Worm (Caenorhabditis elegans) whole organism, L1 larva: ENCODE data around the gene abu-14.

Source experiments
- C16A3.4 ChIP-seq: fragments of 150-350 bp; optimal IDR thresholded peaks from 2 replicates; lab custom pipeline; 2014; ENCODE audit warnings: missing biosample characterization, missing genetic modification characterization
- C34B4.2 ChIP-seq: sonication (generic microtip); optimal IDR thresholded peaks from 2 replicates; lab custom pipeline; 2017; ENCODE audit warnings: mild to moderate bottlenecking, missing genetic modification characterization, missing compliant biosample characterization
- alr-1 ChIP-seq: fragments of 200-800 bp; sonication (Bioruptor generic); optimal IDR thresholded peaks from 2 replicates; lab custom pipeline; 2018; ENCODE audit warnings: borderline replicate concordance, mild to moderate bottlenecking, missing genetic modification characterization, missing compliant biosample characterization
- aly-2 ChIP-seq: fragments of 150-350 bp; optimal IDR thresholded peaks from 2 replicates; lab custom pipeline; 2014; ENCODE audit warnings: missing biosample characterization, missing genetic modification characterization
- ama-1 ChIP-seq: fragments of 150-350 bp; optimal IDR thresholded peaks from 2 replicates; lab custom pipeline; 2014
- ceh-82 ChIP-seq, 3 experiments: fragments of 150-350 bp in 1 of 3; sonication (generic microtip) in 2 of 3; optimal IDR thresholded peaks; 2 replicates each; lab custom pipeline; 2014 to 2017; ENCODE audit warnings: missing biosample characterization in 3 of 3, missing genetic modification characterization in 3 of 3
- ceh-88 ChIP-seq: fragments of 200-800 bp; sonication (Bioruptor generic); IDR thresholded peaks from 2 replicates; pipeline ENCODE4 v1.3.6; 2022; ENCODE audit warnings: missing genetic modification characterization, missing compliant biosample characterization
- dpl-1 ChIP-seq, 3 experiments: fragments of 150-350 bp in 2 of 3; sonication (generic microtip) in 1 of 3; optimal IDR thresholded peaks; 2 replicates each; lab custom pipeline; 2014 to 2017; ENCODE audit warnings: missing biosample characterization in 3 of 3, missing genetic modification characterization in 3 of 3, missing genetic modification reagents in 3 of 3
- efl-1 ChIP-seq, 4 experiments: fragments of 150-350 bp; optimal IDR thresholded peaks in 3 of 4; peaks in 1 of 4; 1 replicate in 1 of 4; 2 replicates in 3 of 4; lab custom pipeline; 2014; ENCODE audit warnings: missing biosample characterization in 2 of 4, missing genetic modification characterization in 2 of 4, missing genetic modification reagents in 2 of 4
- efl-3 ChIP-seq: fragments of 200-800 bp; sonication (Bioruptor generic); optimal IDR thresholded peaks from 2 replicates; lab custom pipeline; 2018; ENCODE audit warnings: mild to moderate bottlenecking, missing genetic modification characterization, missing compliant biosample characterization
- egl-27 ChIP-seq, 2 experiments: fragments of 150-350 bp in 1 of 2; sonication (generic microtip); optimal IDR thresholded peaks; 3 replicates each; lab custom pipeline; 2017 to 2018; ENCODE audit warnings: missing biosample characterization in 2 of 2, missing genetic modification characterization in 2 of 2, missing genetic modification reagents in 2 of 2
- elt-3 ChIP-seq, 6 experiments: fragments of 150-350 bp in 1 of 6; sonication (generic microtip); optimal IDR thresholded peaks; 2 replicates each; lab custom pipeline; 2017 to 2018; ENCODE audit warnings: missing biosample characterization in 6 of 6, missing genetic modification characterization in 6 of 6, inconsistent platforms in 1 of 6
- fkh-4 ChIP-seq: sonication (generic microtip); optimal IDR thresholded peaks from 2 replicates; lab custom pipeline; 2016; ENCODE audit warnings: missing compliant biosample characterization, missing genetic modification characterization, borderline replicate concordance
- fos-1 ChIP-seq: fragments of 150-350 bp; optimal IDR thresholded peaks from 2 replicates; lab custom pipeline; 2014; ENCODE audit warnings: missing biosample characterization, missing genetic modification characterization
- irx-1 ChIP-seq: sonication (generic microtip); optimal IDR thresholded peaks from 2 replicates; lab custom pipeline; 2016; ENCODE audit warnings: missing genetic modification characterization, missing compliant biosample characterization
- isw-1 ChIP-seq: fragments of 200-800 bp; sonication (Bioruptor generic); IDR thresholded peaks from 2 replicates; pipeline ENCODE4 v1.3.6; 2022; ENCODE audit warnings: missing genetic modification characterization, missing compliant biosample characterization
- jun-1 ChIP-seq: fragments of 150-350 bp; optimal IDR thresholded peaks from 2 replicates; lab custom pipeline; 2014; ENCODE audit warnings: missing biosample characterization, missing genetic modification reagents, missing genetic modification characterization
- lin-13 ChIP-seq: fragments of 150-350 bp; optimal IDR thresholded peaks from 2 replicates; lab custom pipeline; 2014; ENCODE audit warnings: missing biosample characterization, missing genetic modification reagents, missing genetic modification characterization
- lin-14 ChIP-seq: fragments of 200-800 bp; sonication (Bioruptor generic); optimal IDR thresholded peaks from 2 replicates; lab custom pipeline; 2018; ENCODE audit warnings: mild to moderate bottlenecking, missing genetic modification characterization, moderate library complexity, missing compliant biosample characterization
- lin-35 ChIP-seq, 2 experiments: fragments of 150-350 bp; optimal IDR thresholded peaks; 2 replicates each; lab custom pipeline; 2014; ENCODE audit warnings: missing biosample characterization in 2 of 2, missing genetic modification characterization in 2 of 2, missing genetic modification reagents in 2 of 2
- lin-39 ChIP-seq: fragments of 150-350 bp; optimal IDR thresholded peaks from 2 replicates; lab custom pipeline; 2014; ENCODE audit warnings: missing biosample characterization, missing genetic modification reagents, missing genetic modification characterization
- lir-3 ChIP-seq: sonication (generic microtip); optimal IDR thresholded peaks from 2 replicates; lab custom pipeline; 2016; ENCODE audit warnings: mild to moderate bottlenecking, missing genetic modification characterization, moderate library complexity, missing compliant biosample characterization; ENCODE audit not compliant: poor library complexity
- lsy-2 ChIP-seq, 2 experiments: fragments of 150-350 bp; optimal IDR thresholded peaks; 2 replicates each; lab custom pipeline; 2014; ENCODE audit warnings: missing biosample characterization in 2 of 2, missing genetic modification characterization in 2 of 2
- mep-1 ChIP-seq: fragments of 150-350 bp; optimal IDR thresholded peaks from 2 replicates; lab custom pipeline; 2014; ENCODE audit warnings: missing biosample characterization, missing genetic modification characterization
- nhr-11 ChIP-seq: fragments of 150-350 bp; optimal IDR thresholded peaks from 2 replicates; lab custom pipeline; 2014; ENCODE audit warnings: missing biosample characterization, missing genetic modification characterization
- nhr-12 ChIP-seq: sonication (generic microtip); optimal IDR thresholded peaks from 2 replicates; lab custom pipeline; 2017; ENCODE audit warnings: missing biosample characterization, missing genetic modification characterization
- nhr-20 ChIP-seq: sonication (generic microtip); optimal IDR thresholded peaks from 2 replicates; lab custom pipeline; 2016; ENCODE audit warnings: mild to moderate bottlenecking, missing genetic modification characterization, missing compliant biosample characterization
- nhr-237 ChIP-seq: fragments of 150-350 bp; optimal IDR thresholded peaks from 2 replicates; lab custom pipeline; 2014; ENCODE audit warnings: missing biosample characterization, missing genetic modification characterization
- nhr-71 ChIP-seq: sonication (generic microtip); optimal IDR thresholded peaks from 2 replicates; lab custom pipeline; 2016; ENCODE audit warnings: mild to moderate bottlenecking, missing genetic modification characterization, moderate library complexity, missing compliant biosample characterization
- nhr-76 ChIP-seq: sonication (generic microtip); optimal IDR thresholded peaks from 2 replicates; lab custom pipeline; 2017; ENCODE audit warnings: missing biosample characterization, missing genetic modification characterization
- nhr-85 ChIP-seq: sonication (generic microtip); peaks from one replicate; lab custom pipeline; 2016; ENCODE audit warnings: missing genetic modification characterization, inconsistent platforms, missing compliant biosample characterization
- nhr-90 ChIP-seq: sonication (generic microtip); optimal IDR thresholded peaks from 2 replicates; lab custom pipeline; 2016; ENCODE audit warnings: mild to moderate bottlenecking, missing genetic modification characterization, missing compliant biosample characterization; ENCODE audit not compliant: poor library complexity
- pax-3 ChIP-seq: fragments of 200-800 bp; sonication (Bioruptor generic); optimal IDR thresholded peaks from 2 replicates; lab custom pipeline; 2018; ENCODE audit warnings: mild to moderate bottlenecking, missing genetic modification characterization, moderate library complexity, missing compliant biosample characterization
- snpc-4 ChIP-seq: fragments of 150-350 bp; optimal IDR thresholded peaks from 2 replicates; lab custom pipeline; 2014; ENCODE audit warnings: missing biosample characterization, missing genetic modification characterization
- sox-4 ChIP-seq: sonication (generic microtip); optimal IDR thresholded peaks from 2 replicates; lab custom pipeline; 2016; ENCODE audit warnings: missing genetic modification characterization, missing compliant biosample characterization
- sptf-1 ChIP-seq: fragments of 150-350 bp; optimal IDR thresholded peaks from 2 replicates; lab custom pipeline; 2014; ENCODE audit warnings: missing biosample characterization, missing genetic modification characterization
- sup-37 ChIP-seq: fragments of 200-800 bp; sonication (Bioruptor generic); optimal IDR thresholded peaks from 2 replicates; lab custom pipeline; 2018; ENCODE audit warnings: mild to moderate bottlenecking, missing genetic modification characterization, missing compliant biosample characterization
- swsn-7 ChIP-seq: sonication (generic microtip); optimal IDR thresholded peaks from 2 replicates; lab custom pipeline; 2016; ENCODE audit warnings: missing genetic modification characterization, missing compliant biosample characterization
- unc-130 ChIP-seq: fragments of 150-350 bp; optimal IDR thresholded peaks from 2 replicates; lab custom pipeline; 2017; ENCODE audit warnings: missing biosample characterization, missing genetic modification characterization, inconsistent platforms
- unc-86 ChIP-seq: sonication (generic microtip); optimal IDR thresholded peaks from 2 replicates; lab custom pipeline; 2016; ENCODE audit warnings: missing genetic modification characterization, missing compliant biosample characterization
- vab-15 ChIP-seq: sonication (generic microtip); optimal IDR thresholded peaks from 2 replicates; lab custom pipeline; 2017; ENCODE audit warnings: missing genotype, mild to moderate bottlenecking, missing genetic modification characterization, missing compliant biosample characterization
- xbp-1 ChIP-seq: sonication (generic microtip); optimal IDR thresholded peaks from 2 replicates; lab custom pipeline; 2016; ENCODE audit warnings: missing genetic modification characterization, missing compliant biosample characterization
- zag-1 ChIP-seq: fragments of 150-350 bp; optimal IDR thresholded peaks from 2 replicates; lab custom pipeline; 2014; ENCODE audit warnings: missing biosample characterization, missing genetic modification characterization
- ztf-11 ChIP-seq, 2 experiments: sonication (generic microtip); optimal IDR thresholded peaks; 2 replicates each; lab custom pipeline; 2016 to 2017; ENCODE audit warnings: missing genetic modification characterization in 2 of 2, missing biosample characterization in 1 of 2, missing compliant biosample characterization in 1 of 2
- ztf-4 ChIP-seq: fragments of 150-350 bp; optimal IDR thresholded peaks from 2 replicates; lab custom pipeline; 2014; ENCODE audit warnings: missing biosample characterization, missing genetic modification characterization

Gene abu-14

DNA sequence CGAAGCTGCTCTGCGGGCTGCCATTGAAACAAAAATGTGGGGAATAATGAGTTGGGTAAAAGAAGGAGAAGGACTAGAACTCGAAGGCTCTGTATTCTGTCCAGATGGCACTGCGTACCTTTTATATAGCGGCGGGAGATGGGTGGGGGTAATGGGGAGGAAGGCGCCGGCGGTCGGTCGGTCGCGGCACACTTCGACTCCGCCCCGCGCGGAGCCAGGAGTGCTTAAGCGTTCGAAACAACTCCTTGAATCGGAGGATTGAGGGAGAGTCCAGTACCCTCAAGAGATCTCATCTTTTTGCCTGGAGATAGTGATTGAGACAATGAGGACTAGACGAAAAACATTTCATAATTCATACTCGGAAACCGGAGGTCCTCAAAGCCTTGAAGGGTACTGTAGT is at the start of gene abu-14:
abu-14 (minus strand) TSS at position 81 of the 400 bp plus-strand sequence.
- TF ChIP-seq fos-1 (tag; lab: Kevin White, UChicago) (no peak), efl-1 (optimal IDR thresholded peaks at IDR 0.05; lab: Kevin White, UChicago) (no peak), efl-1 (GFP tag; optimal IDR thresholded peaks at IDR 0.05 in 1 of 2; lab: Kevin White, UChicago) (peak in 1 of 2 experiments; percentile 55), lin-35 (GFP tag; optimal IDR thresholded peaks at IDR 0.05; lab: Kevin White, UChicago) (no peak), egl-27 (tag; optimal IDR thresholded peaks at IDR 0.05; lab: Kevin White, UChicago) (no peak), aly-2 (tag; lab: Kevin White, UChicago) (no peak), nhr-76 (tag; lab: Kevin White, UChicago) (no peak)

DNA sequence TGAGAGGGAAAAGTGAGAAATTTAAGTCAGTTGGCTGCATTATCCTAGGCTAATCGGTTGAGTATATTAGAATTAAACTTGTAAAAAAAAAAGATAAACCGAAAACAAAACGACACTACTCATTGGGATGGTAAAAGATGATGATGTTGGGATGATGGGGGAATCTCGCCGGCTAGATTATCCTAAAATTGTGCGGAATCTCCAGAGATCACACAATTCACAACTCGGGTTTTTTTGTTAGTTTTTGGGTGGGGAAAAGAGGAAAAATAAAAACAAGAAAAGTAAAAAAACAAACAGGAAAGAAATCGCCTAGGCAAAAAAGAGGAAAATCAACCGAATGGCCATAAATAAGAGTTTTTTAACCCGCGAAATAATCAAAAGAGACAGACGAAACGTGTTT is 48.2 kb upstream of the abu-14 start:
- TF ChIP-seq xbp-1 (tag; lab: Kevin White, UChicago) (no peak), nhr-85 (peak; percentile 43), ztf-11 (tag; optimal IDR thresholded peaks at IDR 0.05; lab: Kevin White, UChicago) (no peak)

DNA sequence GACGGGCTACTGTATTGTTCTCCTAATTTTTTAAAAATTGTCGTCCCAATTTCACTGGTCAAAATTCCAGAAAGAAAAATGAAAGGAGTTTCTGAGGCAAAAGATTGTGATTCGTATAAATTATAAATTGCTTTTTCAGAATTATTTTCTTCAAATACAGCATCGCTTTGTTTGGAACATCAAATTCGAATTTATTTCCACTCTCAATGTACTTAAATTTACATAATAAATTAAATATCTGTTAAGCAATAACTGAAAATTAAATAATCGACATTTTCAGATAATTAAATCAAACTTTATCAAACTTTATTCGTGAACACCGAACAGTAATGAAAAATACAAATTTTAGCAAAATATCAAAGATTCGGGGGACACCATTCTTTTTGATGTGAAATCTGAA is 47.7 kb upstream of the abu-14 start:
- TF ChIP-seq zag-1 (tag; lab: Kevin White, UChicago) (no peak), aly-2 (tag; lab: Kevin White, UChicago) (peak; percentile 31), mep-1 (tag; lab: Kevin White, UChicago) (peak; percentile 2)

DNA sequence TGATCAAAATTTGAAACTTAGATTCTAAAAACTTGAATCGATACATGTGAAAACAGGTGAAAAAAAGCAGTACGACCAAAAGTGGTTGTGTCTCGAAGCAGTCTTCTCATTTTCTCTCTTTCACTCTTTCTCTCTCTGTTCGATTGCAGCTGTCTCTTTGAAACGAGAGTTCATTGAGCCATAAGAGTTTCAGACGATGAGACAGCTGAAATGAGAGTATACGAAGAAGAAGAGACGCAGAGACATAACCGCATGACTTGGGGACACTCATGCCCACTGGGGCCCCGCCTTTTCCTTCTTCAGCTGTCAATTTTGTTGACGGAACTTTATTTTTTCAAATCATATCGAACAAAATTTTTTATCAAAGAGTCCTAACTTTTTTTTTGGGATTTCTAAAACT is 47.0 kb upstream of the abu-14 start:
- TF ChIP-seq mep-1 (tag; lab: Kevin White, UChicago) (peak; percentile 86), sptf-1 (tag; lab: Kevin White, UChicago) (no peak), unc-130 (no peak), irx-1 (tag; lab: Kevin White, UChicago) (peak; percentile 79), egl-27 (tag; optimal IDR thresholded peaks at IDR 0.05; lab: Kevin White, UChicago) (peak; percentile 40 to 54), dpl-1 (GFP tag; optimal IDR thresholded peaks at IDR 0.05; lab: Kevin White, UChicago) (peak; percentile 47 to 70 (median 69)), nhr-12 (no peak), sup-37 (GFP tag; lab: Kevin White, UChicago) (no peak), nhr-20 (tag; lab: Kevin White, UChicago) (peak; percentile 91), fkh-4 (tag; lab: Kevin White, UChicago) (peak; percentile 45), lin-35 (GFP tag; optimal IDR thresholded peaks at IDR 0.05; lab: Kevin White, UChicago) (peak; percentile 68 to 84), nhr-85 (peak; percentile 97), zag-1 (tag; lab: Kevin White, UChicago) (no peak), C34B4.2 (tag; lab: Kevin White, UChicago) (no peak), nhr-90 (tag; lab: Kevin White, UChicago) (peak; percentile 77), isw-1 (GFP tag; lab: Robert Waterston, UW) (peak; percentile 66), jun-1 (tag; lab: Kevin White, UChicago) (peak; percentile 78), fos-1 (tag; lab: Kevin White, UChicago) (peak; percentile 86), sox-4 (tag; lab: Kevin White, UChicago) (peak; percentile 15), aly-2 (tag; lab: Kevin White, UChicago) (peak; percentile 42), ceh-88 (GFP tag; lab: Robert Waterston, UW) (peak; percentile 16; the same call in 1 of the 2 replicates), elt-3 (tag; optimal IDR thresholded peaks at IDR 0.05; lab: Kevin White, UChicago) (peak in 2 of 6 experiments; percentile 63 to 82), snpc-4 (tag; lab: Kevin White, UChicago) (peak; percentile 59), nhr-71 (tag; lab: Kevin White, UChicago) (peak; percentile 96), nhr-237 (peak; percentile 30), ama-1 (lab: Kevin White, UChicago) (peak; percentile 6), lin-14 (GFP tag; lab: Kevin White, UChicago) (peak; percentile 97), ceh-82 (tag; optimal IDR thresholded peaks at IDR 0.05; lab: Kevin White, UChicago) (peak; percentile 5 to 90 (median 86)), ztf-4 (peak; percentile 71), C16A3.4 (tag; lab: Kevin White, UChicago) (peak; percentile 71), unc-86 (tag; lab: Kevin White, UChicago) (peak; percentile 72), alr-1 (tag; lab: Kevin White, UChicago) (no peak), lir-3 (tag; lab: Kevin White, UChicago) (peak; percentile 62), efl-3 (no peak), pax-3 (tag; lab: Kevin White, UChicago) (peak; percentile 60), lin-39 (tag; lab: Kevin White, UChicago) (peak; percentile 60), swsn-7 (tag; lab: Kevin White, UChicago) (peak; percentile 86), lin-13 (peak; percentile 70), nhr-11 (tag; lab: Kevin White, UChicago) (peak; percentile 86), lsy-2 (tag; optimal IDR thresholded peaks at IDR 0.05; lab: Kevin White, UChicago) (peak; percentile 87 to 89), vab-15 (no peak)
